Worm (Caenorhabditis elegans): ENCODE data around the gene glt-4.

- TF ChIP-seq ama-1 (optimal IDR thresholded peaks at IDR 0.05) (no peak), sea-1 (GFP tag; conservative IDR thresholded peaks at IDR 0.05) (no peak), tbx-11 (GFP tag; IDR thresholded peaks at IDR 0.05) (no peak), tra-4 (tag; optimal IDR thresholded peaks at IDR 0.05) (no peak), hmg-4 (GFP tag; optimal IDR thresholded peaks at IDR 0.05) (no peak), ceh-36 (tag; optimal IDR thresholded peaks at IDR 0.05) (no peak), flt-1 (GFP tag; IDR thresholded peaks at IDR 0.05) (no peak), ceh-13 (GFP tag; optimal IDR thresholded peaks at IDR 0.05) (no peak), hmbx-1 (tag; optimal IDR thresholded peaks at IDR 0.05) (no peak), F13C5.2 (tag; optimal IDR thresholded peaks at IDR 0.05) (no peak), aly-1 (tag; optimal IDR thresholded peaks at IDR 0.05) (no peak), hnd-1 (tag; optimal IDR thresholded peaks at IDR 0.05) (no peak)
Observed at ce11 chrX:6448866-6449400, 45.7 kb downstream of the glt-4 start, which contains the start of gene fah-1.
